Worm (Caenorhabditis elegans) whole organism, early embryonic: ENCODE measurements around the gene C08B6.18.

ENCODE experiments used
- aly-1 ChIP-seq: sonication (generic microtip); optimal IDR thresholded peaks from 2 replicates; lab custom pipeline; 2016; ENCODE audit warnings: missing genetic modification characterization, missing compliant biosample characterization
- ama-1 ChIP-seq: fragments of 150-350 bp; optimal IDR thresholded peaks from 2 replicates; lab custom pipeline; 2014
- ceh-13 ChIP-seq: fragments of 200-800 bp; sonication (Bioruptor generic); optimal IDR thresholded peaks from 2 replicates; lab custom pipeline; 2018; ENCODE audit warnings: mild to moderate bottlenecking, missing genetic modification characterization, missing compliant biosample characterization
- ets-7 ChIP-seq: sonication (generic microtip); optimal IDR thresholded peaks from 2 replicates; lab custom pipeline; 2016; ENCODE audit warnings: missing genotype, missing genetic modification characterization, missing compliant biosample characterization
- flt-1 ChIP-seq: fragments of 200-800 bp; sonication (Bioruptor generic); IDR thresholded peaks from 2 replicates; pipeline ENCODE4 v1.3.6; 2022; ENCODE audit warnings: missing genetic modification characterization, missing compliant biosample characterization
- hmbx-1 ChIP-seq: sonication (generic microtip); optimal IDR thresholded peaks from 2 replicates; lab custom pipeline; 2016; ENCODE audit warnings: mild to moderate bottlenecking, missing genetic modification characterization, missing compliant biosample characterization
- pes-1 ChIP-seq: fragments of 200-800 bp; sonication (Bioruptor generic); IDR thresholded peaks from 2 replicates; pipeline ENCODE4 v1.3.6; 2022; ENCODE audit warnings: missing genetic modification reagents, missing genetic modification characterization, missing compliant biosample characterization
- tbx-11 ChIP-seq: fragments of 200-800 bp; sonication (Bioruptor generic); IDR thresholded peaks from 2 replicates; pipeline ENCODE4 v1.3.6; 2022; ENCODE audit warnings: missing genetic modification characterization, missing compliant biosample characterization

- TF ChIP-seq aly-1 (tag; lab: Kevin White, UChicago) (no peak), ets-7 (tag; lab: Kevin White, UChicago) (no peak), flt-1 (GFP tag; lab: Robert Waterston, UW) (no peak), tbx-11 (GFP tag; lab: Robert Waterston, UW) (no peak), hmbx-1 (tag; lab: Kevin White, UChicago) (no peak), ceh-13 (GFP tag; lab: Kevin White, UChicago) (no peak), ama-1 (lab: Kevin White, UChicago) (no peak), pes-1 (GFP tag; lab: Robert Waterston, UW) (no peak)
These were observed 14.4 kb upstream of the C08B6.18 start, which contains the start of gene srsx-26 for ce11 chrV:10148352-10148751.
